Fruit fly (Drosophila melanogaster) whole organism, wandering third instar larva: ENCODE measurements around the gene BORCS6.
A peak's percentile ranks its signal among the peaks of the same experiment; 100 is the strongest.

ENCODE experiments used
- Abd-B ChIP-seq: fragments of >200 bp; optimal IDR thresholded peaks from 2 replicates; lab custom pipeline; 2017; ENCODE audit warnings: missing biosample characterization, missing genetic modification characterization
- CG32264 ChIP-seq: fragments of 200-800 bp; sonication (Bioruptor generic); optimal IDR thresholded peaks from 2 replicates; lab custom pipeline; 2016; ENCODE audit warnings: missing biosample characterization, missing genetic modification characterization
- CG9705 ChIP-seq: fragments of 200-800 bp; sonication (Bioruptor generic); optimal IDR thresholded peaks from 2 replicates; lab custom pipeline; 2018; ENCODE audit warnings: missing biosample characterization, mild to moderate bottlenecking, missing genetic modification characterization
- CrebA ChIP-seq: fragments of 200-800 bp; sonication (Bioruptor generic); optimal IDR thresholded peaks from 2 replicates; lab custom pipeline; 2016; ENCODE audit warnings: missing biosample characterization, mild to moderate bottlenecking, missing genetic modification characterization, borderline replicate concordance
- Dfd ChIP-seq: fragments of >200 bp; optimal IDR thresholded peaks from 2 replicates; lab custom pipeline; 2017; ENCODE audit warnings: missing biosample characterization, missing genetic modification characterization
- Dif ChIP-seq: fragments of 200-275, 200-300 bp; sonication (Bioruptor generic); optimal IDR thresholded peaks from 2 replicates; lab custom pipeline; 2018; ENCODE audit warnings: missing biosample characterization, missing genetic modification characterization; ENCODE audit not compliant: partially characterized antibody
- GATAd ChIP-seq: sonication (Bioruptor generic); optimal IDR thresholded peaks from 2 replicates; lab custom pipeline; 2016; ENCODE audit warnings: missing biosample characterization, missing genetic modification characterization
- HLH106 ChIP-seq: fragments of 200-800 bp; optimal IDR thresholded peaks from 3 replicates; lab custom pipeline; 2019; ENCODE audit warnings: missing biosample characterization, mild to moderate bottlenecking, missing genetic modification characterization, moderate library complexity
- Hnf4 ChIP-seq: fragments of 200-800 bp; sonication (Bioruptor generic); optimal IDR thresholded peaks from 2 replicates; lab custom pipeline; 2016; ENCODE audit warnings: missing biosample characterization, mild to moderate bottlenecking, missing genetic modification characterization
- Hr78 ChIP-seq: fragments of >200 bp; optimal IDR thresholded peaks from 2 replicates; lab custom pipeline; 2017; ENCODE audit warnings: missing biosample characterization, missing genetic modification characterization
- Hr83 ChIP-seq: fragments of 200-300 bp; sonication (Bioruptor generic); optimal IDR thresholded peaks from 2 replicates; lab custom pipeline; 2016; ENCODE audit warnings: missing biosample characterization, mild to moderate bottlenecking, missing genetic modification characterization, moderate library complexity; ENCODE audit not compliant: poor library complexity, severe bottlenecking
- Jra ChIP-seq: sonication (Bioruptor generic); optimal IDR thresholded peaks from 2 replicates; lab custom pipeline; 2016; ENCODE audit warnings: missing biosample characterization, missing genetic modification characterization
- Mio ChIP-seq: sonication (Bioruptor generic); optimal IDR thresholded peaks from 2 replicates; lab custom pipeline; 2016; ENCODE audit warnings: missing biosample characterization, missing genetic modification characterization
- Myc ChIP-seq: fragments of >200 bp; optimal IDR thresholded peaks from 2 replicates; lab custom pipeline; 2017
- N ChIP-seq: fragments of >200 bp; optimal IDR thresholded peaks from 2 replicates; lab custom pipeline; 2018; ENCODE audit warnings: missing biosample characterization, missing external identifiers, missing genetic modification characterization
- OdsH ChIP-seq: fragments of 200-800 bp; sonication (Bioruptor generic); optimal IDR thresholded peaks from 2 replicates; lab custom pipeline; 2016; ENCODE audit warnings: missing biosample characterization, mild to moderate bottlenecking, missing genetic modification characterization
- Sp1 ChIP-seq: fragments of 200-800 bp; sonication (Bioruptor generic); optimal IDR thresholded peaks from 3 replicates; lab custom pipeline; 2019; ENCODE audit warnings: missing biosample characterization, mild to moderate bottlenecking, missing genetic modification characterization, moderate library complexity
- br ChIP-seq: fragments of 200-800 bp; sonication (Bioruptor generic); optimal IDR thresholded peaks from 2 replicates; lab custom pipeline; 2016; ENCODE audit warnings: missing biosample characterization, missing genetic modification characterization
- brk ChIP-seq: fragments of 200-800 bp; sonication (Bioruptor generic); optimal IDR thresholded peaks from 2 replicates; lab custom pipeline; 2016; ENCODE audit warnings: missing biosample characterization, mild to moderate bottlenecking, missing genetic modification characterization
- dmrt93B ChIP-seq: fragments of 200-800 bp; sonication (Bioruptor generic); optimal IDR thresholded peaks from 2 replicates; lab custom pipeline; 2018; ENCODE audit warnings: missing biosample characterization, mild to moderate bottlenecking, missing genetic modification characterization
- dsf ChIP-seq: sonication (Bioruptor generic); optimal IDR thresholded peaks from 2 replicates; lab custom pipeline; 2016; ENCODE audit warnings: missing biosample characterization, missing genetic modification characterization, borderline replicate concordance
- ey ChIP-seq: fragments of 200-800 bp; sonication (Bioruptor generic); optimal IDR thresholded peaks from 2 replicates; lab custom pipeline; 2016; ENCODE audit warnings: missing biosample characterization, missing genetic modification characterization
- foxo ChIP-seq, 2 experiments: fragments of 200-800 bp; sonication (Bioruptor generic); optimal IDR thresholded peaks; 2 replicates in 1 of 2; 3 replicates in 1 of 2; lab custom pipeline; 2016 to 2017; ENCODE audit warnings: missing biosample characterization in 2 of 2, missing genetic modification characterization in 2 of 2
- fru ChIP-seq: fragments of 200-800 bp; sonication (Bioruptor generic); optimal IDR thresholded peaks from 3 replicates; lab custom pipeline; 2016; ENCODE audit warnings: missing biosample characterization, mild to moderate bottlenecking, missing genetic modification characterization
- h ChIP-seq: fragments of 200-800 bp; sonication (Bioruptor generic); optimal IDR thresholded peaks from 3 replicates; lab custom pipeline; 2016; ENCODE audit warnings: missing biosample characterization, mild to moderate bottlenecking, missing genetic modification characterization
- jim ChIP-seq: fragments of 175-275, 200-325 bp; sonication (Bioruptor generic); optimal IDR thresholded peaks from 2 replicates; lab custom pipeline; 2016; ENCODE audit warnings: missing biosample characterization, mild to moderate bottlenecking, missing genetic modification characterization
- lola ChIP-seq: fragments of >200 bp; optimal IDR thresholded peaks from 2 replicates; lab custom pipeline; 2017; ENCODE audit warnings: missing biosample characterization, missing genetic modification characterization
- pan ChIP-seq: fragments of >200 bp; optimal IDR thresholded peaks from 2 replicates; lab custom pipeline; 2017
- psq ChIP-seq: fragments of 200-800 bp; sonication (Bioruptor generic); optimal IDR thresholded peaks from 3 replicates; lab custom pipeline; 2017; ENCODE audit warnings: missing biosample characterization, mild to moderate bottlenecking, missing genetic modification characterization, moderate library complexity
- rgr ChIP-seq: fragments of 200-800 bp; sonication (Bioruptor generic); optimal IDR thresholded peaks from 3 replicates; lab custom pipeline; 2016; ENCODE audit warnings: missing biosample characterization, mild to moderate bottlenecking, missing genetic modification characterization
- sage ChIP-seq: fragments of 200-800 bp; sonication (Bioruptor generic); optimal IDR thresholded peaks from 2 replicates; lab custom pipeline; 2016; ENCODE audit warnings: missing biosample characterization, mild to moderate bottlenecking, missing genetic modification characterization
- sv ChIP-seq: fragments of 200-800 bp; sonication (Bioruptor generic); optimal IDR thresholded peaks from 3 replicates; lab custom pipeline; 2016; ENCODE audit warnings: missing biosample characterization, missing genetic modification characterization
- tai ChIP-seq: sonication (Bioruptor generic); optimal IDR thresholded peaks from 2 replicates; lab custom pipeline; 2016; ENCODE audit warnings: missing biosample characterization, missing genetic modification characterization
- woc ChIP-seq: sonication (Bioruptor generic); optimal IDR thresholded peaks from 2 replicates; lab custom pipeline; 2016; ENCODE audit warnings: missing biosample characterization, mild to moderate bottlenecking, missing genetic modification characterization

The BORCS6 gene

DNA sequence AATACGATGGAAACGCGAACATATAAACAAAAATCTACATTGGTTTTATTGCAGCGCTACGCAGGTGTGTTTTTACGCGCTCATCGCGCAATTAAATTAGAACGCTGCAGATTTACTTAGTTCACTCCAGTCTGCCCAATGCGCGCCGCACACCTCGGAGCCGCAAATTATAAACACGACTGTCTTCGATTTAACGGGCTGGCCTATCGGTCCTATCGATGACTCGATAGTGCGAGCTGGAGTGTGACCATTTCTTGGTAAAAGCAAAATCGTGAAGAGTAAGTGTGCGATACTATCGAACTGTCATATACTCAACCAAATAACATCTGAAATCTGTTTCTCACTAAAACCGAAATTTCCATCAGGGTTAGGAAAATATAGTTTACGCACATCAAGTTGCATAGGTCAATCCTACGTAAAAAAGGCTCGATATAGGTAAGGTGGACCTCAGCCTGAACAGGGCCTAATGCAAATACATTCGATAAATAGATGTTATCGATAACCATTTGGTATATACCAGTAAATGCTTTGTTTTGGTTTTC lies at the start of gene BORCS6, which contains the start of gene klar:
Gene BORCS6, plus strand, starts transcription at position 420 of the 542 bp plus-strand sequence.
Gene klar, minus strand, starts transcription at position 183 of the 542 bp plus-strand sequence.
- TF ChIP-seq CG32264 (no peak), OdsH (GFP tag; lab: Kevin White, UChicago) (peak; percentile 12), Jra (GFP tag; lab: Kevin White, UChicago) (peak; percentile 35), tai (GFP tag; lab: Kevin White, UChicago) (peak; percentile 59), Myc (lab: Kevin White, UChicago) (peak; percentile 15), Hr78 (no peak), HLH106 (peak; percentile 50), Sp1 (GFP tag; lab: Kevin White, UChicago) (peak; percentile 23), Hnf4 (GFP tag; lab: Kevin White, UChicago) (peak; percentile 58), br (GFP tag; lab: Kevin White, UChicago) (no peak), CG9705 (GFP tag; lab: Kevin White, UChicago) (peak; percentile 38), foxo (GFP tag; optimal IDR thresholded peaks at IDR 0.05; lab: Kevin White, UChicago) (peak in 1 of 2 experiments; percentile 48), rgr (peak; percentile 33), Dfd (GFP tag; lab: Kevin White, UChicago) (no peak), sv (GFP tag; lab: Kevin White, UChicago) (peak; percentile 68), fru (peak; percentile 41), dsf (GFP tag; lab: Kevin White, UChicago) (no peak), woc (peak; percentile 66), CrebA (GFP tag; lab: Kevin White, UChicago) (no peak), psq (GFP tag; lab: Kevin White, UChicago) (peak; percentile 81), dmrt93B (GFP tag; lab: Kevin White, UChicago) (peak; percentile 13), ey (GFP tag; lab: Kevin White, UChicago) (peak; percentile 41), sage (no peak), h (peak; percentile 38), Hr83 (GFP tag; lab: Kevin White, UChicago) (peak; percentile 51), lola (GFP tag; lab: Kevin White, UChicago) (no peak)

DNA sequence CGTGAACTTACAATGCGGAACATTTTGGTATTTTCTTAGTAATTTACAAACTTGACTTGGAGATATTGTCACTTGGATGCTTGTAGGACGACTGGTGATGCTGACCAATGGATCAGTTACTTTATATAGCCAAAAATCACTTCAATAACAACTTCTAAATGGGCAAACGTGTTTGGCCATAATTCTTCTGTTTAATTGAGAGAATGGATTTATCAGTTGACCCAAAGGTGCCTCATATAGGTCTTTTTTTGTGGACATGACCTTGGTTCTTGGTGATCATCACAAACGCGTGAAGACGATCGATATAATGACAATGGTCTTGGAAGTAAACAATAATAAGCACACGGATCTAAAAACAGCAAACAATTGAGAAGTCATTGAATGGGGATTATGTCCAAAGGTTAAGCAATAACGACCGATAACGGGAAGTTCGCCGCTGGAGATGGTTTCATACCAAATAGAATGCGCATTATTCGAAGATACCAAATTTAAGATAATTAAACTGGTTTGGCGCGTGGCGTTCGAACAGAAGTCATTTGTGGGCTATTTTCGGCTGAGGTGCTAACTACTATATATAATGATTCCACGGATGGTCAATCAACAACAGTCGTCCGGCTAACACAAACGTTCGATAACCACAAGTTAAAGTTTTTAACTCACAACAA lies 40.2 kb upstream of the BORCS6 start, which contains the start of the genes CG34267 and CG34268:
Gene CG34267, minus strand, starts transcription at position 101 of the 665 bp plus-strand sequence.
Gene CG34268, plus strand, starts transcription at position 615 of the 665 bp plus-strand sequence.
- no peak for TF ChIP-seq Myc (lab: Kevin White, UChicago)
- TF ChIP-seq brk (GFP tag; lab: Kevin White, UChicago): no peak

DNA sequence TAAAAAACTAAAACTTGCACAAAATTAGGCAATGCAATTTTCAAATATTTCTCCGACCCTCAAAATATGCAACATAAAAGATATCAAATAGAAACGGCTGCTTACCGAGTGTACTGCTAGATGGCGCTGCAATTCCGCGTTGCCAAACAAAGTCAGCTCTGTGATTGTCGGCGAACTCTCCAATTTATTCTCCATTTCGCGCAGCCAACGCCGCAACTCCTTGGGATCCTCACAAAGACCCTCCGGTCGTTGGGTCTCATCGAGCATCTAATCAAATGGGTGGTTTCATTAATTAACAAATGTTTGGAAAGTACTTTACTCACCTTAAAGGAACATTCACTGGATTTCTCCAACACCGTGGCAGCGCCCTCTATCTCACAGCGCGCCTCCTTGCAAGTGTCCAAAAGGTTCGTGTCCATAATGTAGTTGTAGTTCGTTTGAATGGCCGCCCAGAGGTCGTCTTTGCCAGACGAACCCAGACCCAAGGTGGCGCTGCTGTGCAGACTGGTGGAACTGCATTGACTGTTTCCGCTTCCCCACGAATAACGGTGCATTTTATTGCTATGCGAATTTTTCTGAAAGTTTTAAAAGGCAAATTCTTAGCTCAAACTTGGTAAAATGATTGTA lies 34.8 kb upstream of the BORCS6 start:
- TF ChIP-seq rgr (peak; percentile 71), Mio (GFP tag; lab: Kevin White, UChicago) (no peak), Sp1 (GFP tag; lab: Kevin White, UChicago) (peak; percentile 24), CG9705 (GFP tag; lab: Kevin White, UChicago) (peak; percentile 69), ey (GFP tag; lab: Kevin White, UChicago) (peak; percentile 64), lola (GFP tag; lab: Kevin White, UChicago) (no peak), Hr83 (GFP tag; lab: Kevin White, UChicago) (peak; percentile 92), Hr78 (no peak), pan (lab: Kevin White, UChicago) (no peak), CG32264 (no peak), dmrt93B (GFP tag; lab: Kevin White, UChicago) (peak; percentile 67), Abd-B (GFP tag; lab: Kevin White, UChicago) (no peak), jim (GFP tag; lab: Kevin White, UChicago) (peak; percentile 31), OdsH (GFP tag; lab: Kevin White, UChicago) (peak; percentile 70), HLH106 (peak; percentile 71), h (peak; percentile 65), br (GFP tag; lab: Kevin White, UChicago) (peak; percentile 78), psq (GFP tag; lab: Kevin White, UChicago) (peak; percentile 64), foxo (GFP tag; optimal IDR thresholded peaks at IDR 0.05; lab: Kevin White, UChicago) (peak in 1 of 2 experiments; percentile 85), Jra (GFP tag; lab: Kevin White, UChicago) (peak; percentile 22), Myc (lab: Kevin White, UChicago) (peak; percentile 97), Dif (GFP tag; lab: Kevin White, UChicago) (no peak), Hnf4 (GFP tag; lab: Kevin White, UChicago) (peak; percentile 59), GATAd (GFP tag; lab: Kevin White, UChicago) (no peak), sv (GFP tag; lab: Kevin White, UChicago) (peak; percentile 1), N (peak; percentile 51), tai (GFP tag; lab: Kevin White, UChicago) (peak; percentile 39)
